Fruit fly (Drosophila melanogaster) whole organism, pupa: ENCODE data around the gene ato.

Source experiments
- CG10348 ChIP-seq: fragments of 200-800 bp; sonication (Bioruptor generic); IDR thresholded peaks from 2 replicates; pipeline ENCODE4 v1.3.6; 2022; ENCODE audit warnings: missing biosample characterization, missing genetic modification characterization
- CG14655 ChIP-seq: fragments of 200-800 bp; sonication (Bioruptor generic); optimal IDR thresholded peaks from 3 replicates; lab custom pipeline; 2017; ENCODE audit warnings: mild to moderate bottlenecking, missing biosample characterization, missing genetic modification reagents, missing genetic modification characterization
- CG32121 ChIP-seq: fragments of 200-800 bp; sonication (Bioruptor generic); IDR thresholded peaks from 2 replicates; pipeline ENCODE4 v1.3.6; 2022; ENCODE audit warnings: missing biosample characterization, missing genetic modification characterization
- CG9948 ChIP-seq: fragments of 200-800 bp; sonication (Bioruptor generic); optimal IDR thresholded peaks from 2 replicates; lab custom pipeline; 2018; ENCODE audit warnings: missing biosample characterization, mild to moderate bottlenecking, missing genetic modification characterization, moderate library complexity
- EcR ChIP-seq: fragments of 200-800 bp; sonication (Bioruptor generic); optimal IDR thresholded peaks from 3 replicates; lab custom pipeline; 2019; ENCODE audit warnings: missing biosample characterization, missing genetic modification characterization, mild to moderate bottlenecking, moderate library complexity, missing genetic modification reagents
- Ets98B ChIP-seq: fragments of 200-800 bp; sonication (Bioruptor generic); IDR thresholded peaks from 2 replicates; pipeline ENCODE4 v1.3.6; 2022; ENCODE audit warnings: missing biosample characterization, missing genetic modification characterization
- Snoo ChIP-seq: fragments of 200-800 bp; sonication (Bioruptor generic); optimal IDR thresholded peaks from 3 replicates; lab custom pipeline; 2017; ENCODE audit warnings: missing biosample characterization, mild to moderate bottlenecking, missing genetic modification characterization, inconsistent platforms
- fd96Ca ChIP-seq: fragments of 200-800 bp; sonication (Bioruptor generic); IDR thresholded peaks from 3 replicates; pipeline ENCODE4 v1.3.6; 2022; ENCODE audit warnings: missing biosample characterization, missing genetic modification characterization
- gl ChIP-seq: fragments of 200-800 bp; sonication (Bioruptor generic); optimal IDR thresholded peaks from 2 replicates; lab custom pipeline; 2018; ENCODE audit warnings: missing biosample characterization, mild to moderate bottlenecking, missing genetic modification characterization
- rn ChIP-seq: fragments of 200-800 bp; sonication (Bioruptor generic); IDR thresholded peaks from 2 replicates; pipeline ENCODE4 v1.3.6; 2022; ENCODE audit warnings: missing biosample characterization, missing genetic modification characterization

- TF ChIP-seq CG9948 (tag; lab: Kevin White, UChicago) (no peak), EcR (peak; percentile 25), CG32121 (GFP tag; lab: Robert Waterston, UW) (peak; percentile 32; the same call in 1 of the 2 replicates), gl (tag; lab: Kevin White, UChicago) (no peak), Ets98B (GFP tag; lab: Robert Waterston, UW) (peak; percentile 7; the same call in 1 of the 2 replicates), Snoo (tag; lab: Kevin White, UChicago) (no peak), rn (GFP tag; lab: Robert Waterston, UW) (no peak), CG14655 (GFP tag; lab: Kevin White, UChicago) (no peak), CG10348 (GFP tag; lab: Robert Waterston, UW) (no peak), fd96Ca (GFP tag; lab: Robert Waterston, UW) (no peak)
Observed at dm6 chr3R:8303848-8304247, 26.0 kb downstream of the ato start, which contains the start of gene nac.
